Worm (Caenorhabditis elegans) whole organism, young adult: ENCODE measurements around the gene srx-93.

Experiments used
- B0019.2 ChIP-seq: fragments of 200-800 bp; sonication (Bioruptor generic); conservative IDR thresholded peaks from 2 replicates; pipeline ENCODE4 v1.3.6; 2022; ENCODE audit warnings: missing genetic modification reagents, missing genetic modification characterization, missing compliant biosample characterization
- B0035.1 ChIP-seq: sonication (generic microtip); optimal IDR thresholded peaks from 2 replicates; lab custom pipeline; 2016; ENCODE audit warnings: missing genetic modification characterization, mild to moderate bottlenecking, missing compliant biosample characterization, missing genotype, missing genetic modification reagents
- B0336.3 ChIP-seq: fragments of 200-800 bp; sonication (Bioruptor generic); IDR thresholded peaks from 2 replicates; pipeline ENCODE4 v1.3.6; 2022; ENCODE audit warnings: missing genetic modification characterization, missing compliant biosample characterization
- C17E4.6 ChIP-seq: fragments of 200-800 bp; sonication (Bioruptor generic); IDR thresholded peaks from 2 replicates; pipeline ENCODE4 v1.3.6; 2022; ENCODE audit warnings: missing genetic modification reagents, missing genetic modification characterization, missing compliant biosample characterization
- D2030.7 ChIP-seq: fragments of 200-800 bp; sonication (Bioruptor generic); IDR thresholded peaks from 2 replicates; pipeline ENCODE4 v1.3.6; 2022; ENCODE audit warnings: missing genetic modification reagents, missing genetic modification characterization, missing compliant biosample characterization
- F33H1.4 ChIP-seq: fragments of 200-800 bp; sonication (Bioruptor generic); IDR thresholded peaks from 2 replicates; pipeline ENCODE4 v1.3.6; 2022; ENCODE audit warnings: missing genetic modification reagents, missing genetic modification characterization, missing compliant biosample characterization
- F39B2.1 ChIP-seq: fragments of 200-800 bp; sonication (Bioruptor generic); IDR thresholded peaks from 2 replicates; pipeline ENCODE4 v1.3.6; 2022; ENCODE audit warnings: missing genetic modification reagents, missing genetic modification characterization, missing compliant biosample characterization
- F57A8.1 ChIP-seq: fragments of 200-800 bp; sonication (Bioruptor generic); optimal IDR thresholded peaks from 2 replicates; lab custom pipeline; 2018; ENCODE audit warnings: mild to moderate bottlenecking, missing genetic modification characterization, moderate library complexity, missing compliant biosample characterization
- Y53F4B.3 ChIP-seq: fragments of 200-800 bp; sonication (Bioruptor generic); IDR thresholded peaks from 2 replicates; pipeline ENCODE4 v1.3.6; 2022; ENCODE audit warnings: missing genetic modification reagents, missing genetic modification characterization, missing compliant biosample characterization
- Y53G8AR.9 ChIP-seq: fragments of 200-800 bp; sonication (Bioruptor generic); conservative IDR thresholded peaks from 2 replicates; pipeline ENCODE4 v1.3.6; 2022; ENCODE audit warnings: missing genetic modification reagents, missing genetic modification characterization, missing compliant biosample characterization
- Y95B8A.8 ChIP-seq: fragments of 200-800 bp; sonication (Bioruptor generic); IDR thresholded peaks from 2 replicates; pipeline ENCODE4 v1.3.6; 2022; ENCODE audit warnings: missing genetic modification reagents, missing genetic modification characterization, missing compliant biosample characterization
- attf-3 ChIP-seq: fragments of 200-800 bp; sonication (Bioruptor generic); conservative IDR thresholded peaks from 2 replicates; pipeline ENCODE4 v1.3.6; 2022; ENCODE audit warnings: missing genetic modification reagents, missing genetic modification characterization, missing compliant biosample characterization
- attf-6 ChIP-seq: fragments of 200-800 bp; sonication (Bioruptor generic); IDR thresholded peaks from 2 replicates; pipeline ENCODE4 v1.3.6; 2022; ENCODE audit warnings: missing genetic modification reagents, missing genetic modification characterization, missing compliant biosample characterization
- ccch-3 ChIP-seq: fragments of 200-800 bp; sonication (Bioruptor generic); optimal IDR thresholded peaks from 2 replicates; lab custom pipeline; 2018; ENCODE audit warnings: mild to moderate bottlenecking, missing genetic modification characterization, missing compliant biosample characterization
- ceh-100 ChIP-seq: fragments of 200-800 bp; sonication (Bioruptor generic); IDR thresholded peaks from 2 replicates; pipeline ENCODE4 v1.3.6; 2022; ENCODE audit warnings: missing genetic modification reagents, missing genetic modification characterization, missing compliant biosample characterization
- ceh-27 ChIP-seq: fragments of 200-800 bp; sonication (Bioruptor generic); optimal IDR thresholded peaks from 2 replicates; lab custom pipeline; 2018; ENCODE audit warnings: mild to moderate bottlenecking, missing genetic modification characterization, moderate library complexity, missing compliant biosample characterization
- ceh-58 ChIP-seq: fragments of 200-800 bp; sonication (Bioruptor generic); IDR thresholded peaks from 2 replicates; pipeline ENCODE4 v1.3.6; 2022; ENCODE audit warnings: missing genetic modification characterization, missing compliant biosample characterization
- ceh-79 ChIP-seq: sonication (generic microtip); optimal IDR thresholded peaks from 2 replicates; lab custom pipeline; 2017; ENCODE audit warnings: mild to moderate bottlenecking, missing genetic modification characterization, missing compliant biosample characterization
- ceh-91 ChIP-seq: fragments of 200-800 bp; sonication (Bioruptor generic); IDR thresholded peaks from 2 replicates; pipeline ENCODE4 v1.3.6; 2022; ENCODE audit warnings: missing genetic modification reagents, missing genetic modification characterization, missing compliant biosample characterization
- die-1 ChIP-seq: sonication (generic microtip); optimal IDR thresholded peaks from 2 replicates; lab custom pipeline; 2016; ENCODE audit warnings: missing genotype, mild to moderate bottlenecking, missing genetic modification characterization, missing compliant biosample characterization
- efl-1 ChIP-seq: fragments of 150-350 bp; optimal IDR thresholded peaks from 2 replicates; lab custom pipeline; 2014; ENCODE audit warnings: missing biosample characterization, missing genetic modification reagents, missing genetic modification characterization
- egrh-3 ChIP-seq: fragments of 200-800 bp; sonication (Bioruptor generic); IDR thresholded peaks from 2 replicates; pipeline ENCODE4 v1.3.6; 2022; ENCODE audit warnings: missing genetic modification reagents, missing genetic modification characterization, missing compliant biosample characterization
- hlh-26 ChIP-seq: fragments of 200-800 bp; sonication (Bioruptor generic); conservative IDR thresholded peaks from 2 replicates; pipeline ENCODE4 v1.3.6; 2022; ENCODE audit warnings: missing genetic modification reagents, missing genetic modification characterization, missing compliant biosample characterization
- hmg-20 ChIP-seq: fragments of 200-800 bp; sonication (Bioruptor generic); IDR thresholded peaks from 2 replicates; pipeline ENCODE4 v1.3.6; 2022; ENCODE audit warnings: missing genetic modification reagents, missing genetic modification characterization, missing compliant biosample characterization
- mel-28 ChIP-seq: sonication (generic microtip); optimal IDR thresholded peaks from 2 replicates; lab custom pipeline; 2016; ENCODE audit warnings: borderline replicate concordance, mild to moderate bottlenecking, missing genetic modification characterization, missing compliant biosample characterization
- nfya-1 ChIP-seq: sonication (generic microtip); optimal IDR thresholded peaks from 2 replicates; lab custom pipeline; 2017; ENCODE audit warnings: antibody characterized with exemption, missing compliant biosample characterization, missing genetic modification characterization, borderline replicate concordance; ENCODE audit not compliant: insufficient read depth
- nfya-2 ChIP-seq: fragments of 200-800 bp; sonication (Bioruptor generic); IDR thresholded peaks from 2 replicates; pipeline ENCODE4 v1.3.6; 2022; ENCODE audit warnings: missing genetic modification reagents, missing genetic modification characterization, missing compliant biosample characterization
- nfyb-1 ChIP-seq: fragments of 200-800 bp; sonication (Bioruptor generic); IDR thresholded peaks from 2 replicates; pipeline ENCODE4 v1.3.6; 2022; ENCODE audit warnings: missing genetic modification reagents, missing genetic modification characterization, missing compliant biosample characterization
- pha-4 ChIP-seq: fragments of 150-350 bp; sonication (generic microtip); optimal IDR thresholded peaks from 2 replicates; lab custom pipeline; 2014; ENCODE audit warnings: missing biosample characterization, missing genetic modification reagents, missing genetic modification characterization
- rcor-1 ChIP-seq: fragments of 200-800 bp; sonication (Bioruptor generic); IDR thresholded peaks from 2 replicates; pipeline ENCODE4 v1.3.6; 2022; ENCODE audit warnings: missing genetic modification reagents, missing genetic modification characterization, missing compliant biosample characterization
- rec-8 ChIP-seq, 2 experiments: sonication (generic microtip); optimal IDR thresholded peaks; 2 replicates each; lab custom pipeline; 2016; ENCODE audit warnings: mild to moderate bottlenecking in 2 of 2, missing genetic modification characterization in 2 of 2, missing genetic modification reagents in 2 of 2, missing genotype in 2 of 2, missing biosample characterization in 1 of 2, missing compliant biosample characterization in 1 of 2, moderate library complexity in 1 of 2
- repo-1 ChIP-seq: sonication (generic microtip); optimal IDR thresholded peaks from 2 replicates; lab custom pipeline; 2017; ENCODE audit warnings: mild to moderate bottlenecking, missing genetic modification characterization, missing compliant biosample characterization
- rpc-1 ChIP-seq, 2 experiments: fragments of 150-350 bp in 1 of 2; sonication (generic microtip) in 1 of 2; optimal IDR thresholded peaks; 2 replicates each; lab custom pipeline; 2014 to 2018; ENCODE audit warnings: missing biosample characterization in 1 of 2, missing genetic modification characterization in 1 of 2, missing genetic modification reagents in 1 of 2, missing genotype in 1 of 2
- snpc-1.1 ChIP-seq: sonication (generic microtip); optimal IDR thresholded peaks from 2 replicates; lab custom pipeline; 2017; ENCODE audit warnings: missing genetic modification characterization, mild to moderate bottlenecking, missing compliant biosample characterization, antibody characterized with exemption, moderate library complexity, missing genotype, missing genetic modification reagents; ENCODE audit not compliant: insufficient read depth
- snpc-1.3 ChIP-seq: sonication (generic microtip); optimal IDR thresholded peaks from 2 replicates; lab custom pipeline; 2017; ENCODE audit warnings: missing genetic modification characterization, mild to moderate bottlenecking, missing compliant biosample characterization, antibody characterized with exemption, moderate library complexity, missing genotype, missing genetic modification reagents; ENCODE audit not compliant: insufficient read depth
- snpc-4 ChIP-seq, 5 experiments: fragments of 150-350 bp in 1 of 5; sonication (generic microtip) in 4 of 5; optimal IDR thresholded peaks; 2 replicates each; lab custom pipeline; 2014 to 2018; ENCODE audit warnings: missing genetic modification characterization in 5 of 5, missing biosample characterization in 3 of 5, antibody characterized with exemption in 2 of 5, mild to moderate bottlenecking in 2 of 5, missing compliant biosample characterization in 2 of 5, missing genotype in 2 of 5, moderate library complexity in 2 of 5, missing genetic modification reagents in 1 of 5
- zfh-2 ChIP-seq: fragments of 200-800 bp; sonication (Bioruptor generic); conservative IDR thresholded peaks from 2 replicates; pipeline ENCODE4 v1.3.6; 2022; ENCODE audit warnings: missing genetic modification reagents, missing genetic modification characterization, missing compliant biosample characterization
- zim-3 ChIP-seq: sonication (generic microtip); optimal IDR thresholded peaks from 2 replicates; lab custom pipeline; 2017; ENCODE audit warnings: mild to moderate bottlenecking, missing genetic modification characterization, moderate library complexity, missing compliant biosample characterization
- ztf-22 ChIP-seq: fragments of 200-800 bp; sonication (Bioruptor generic); optimal IDR thresholded peaks from 2 replicates; lab custom pipeline; 2018; ENCODE audit warnings: mild to moderate bottlenecking, missing genetic modification characterization, moderate library complexity, missing compliant biosample characterization
- ztf-28 ChIP-seq: fragments of 200-800 bp; sonication (Bioruptor generic); IDR thresholded peaks from 2 replicates; pipeline ENCODE4 v1.3.6; 2022; ENCODE audit warnings: missing genetic modification reagents, missing genetic modification characterization, missing compliant biosample characterization

Gene srx-93

ce11 chrV:3585011-3585410 is 35.5 kb downstream of the srx-93 start (continued):
- TF ChIP-seq snpc-1.1 (tag; lab: Kevin White, UChicago): peak; percentile 80
- TF ChIP-seq F57A8.1 (GFP tag; lab: Kevin White, UChicago): no peak
- TF ChIP-seq rpc-1 (optimal IDR thresholded peaks at IDR 0.05; lab: Kevin White, UChicago): no peak
- TF ChIP-seq rpc-1 (tag; optimal IDR thresholded peaks at IDR 0.05; lab: Kevin White, UChicago): peak; percentile 15
- no peak for TF ChIP-seq ztf-28 (GFP tag; lab: Robert Waterston, UW)
- TF ChIP-seq hmg-20 (GFP tag; lab: Robert Waterston, UW): 0 out of 2 replicates have a peak, but pooled peaks have one; percentile 11
- TF ChIP-seq ccch-3 (GFP tag; lab: Kevin White, UChicago): no peak
- TF ChIP-seq repo-1 (tag; lab: Kevin White, UChicago): no peak
- TF ChIP-seq ceh-58 (GFP tag; lab: Robert Waterston, UW): no peak
- 0 out of 2 replicates have a peak, but pooled peaks have one; percentile 34 for TF ChIP-seq F39B2.1 (GFP tag; lab: Robert Waterston, UW)

- TF ChIP-seq Y53G8AR.9 (GFP tag; lab: Robert Waterston, UW) (no peak), snpc-4 (GFP tag; optimal IDR thresholded peaks at IDR 0.05; lab: Kevin White, UChicago) (no peak), snpc-4 (tag; optimal IDR thresholded peaks at IDR 0.05; lab: Kevin White, UChicago) (no peak), egrh-3 (GFP tag; lab: Robert Waterston, UW) (no peak), mel-28 (tag; lab: Kevin White, UChicago) (no peak), ceh-58 (GFP tag; lab: Robert Waterston, UW) (no peak), B0035.1 (tag; lab: Kevin White, UChicago) (no peak), hmg-20 (GFP tag; lab: Robert Waterston, UW) (no peak), nfya-1 (no peak), Y53F4B.3 (GFP tag; lab: Robert Waterston, UW) (no peak), ceh-100 (no peak), Y95B8A.8 (no peak), ceh-27 (GFP tag; lab: Kevin White, UChicago) (no peak), B0336.3 (no peak)
- TF ChIP-seq, all 124 proteins: peak for 0
Measured at ce11 chrV:3583622-3584021, 36.9 kb downstream of the srx-93 start.

ce11 chrV:3582671-3583070 is 37.8 kb downstream of the srx-93 start:
- TF ChIP-seq ceh-79: no peak
- TF ChIP-seq Y53F4B.3 (GFP tag; lab: Robert Waterston, UW): no peak
- TF ChIP-seq die-1 (tag; lab: Kevin White, UChicago): no peak
- TF ChIP-seq ceh-91 (GFP tag; lab: Robert Waterston, UW): no peak
- no peak for TF ChIP-seq hlh-26 (GFP tag; lab: Robert Waterston, UW)
- TF ChIP-seq efl-1 (GFP tag; lab: Kevin White, UChicago): no peak
- no peak for TF ChIP-seq B0019.2 (GFP tag; lab: Robert Waterston, UW)
- TF ChIP-seq zfh-2 (GFP tag; lab: Robert Waterston, UW): peak; percentile 59; the same call in 1 of the 2 replicates
- TF ChIP-seq, all 124 proteins: peak for 1

- TF ChIP-seq Y95B8A.8 (no peak), attf-3 (0 out of 2 replicates have a peak, but pooled peaks have one; percentile 13), attf-6 (GFP tag; lab: Robert Waterston, UW) (0 out of 2 replicates have a peak, but pooled peaks have one; percentile 13), pha-4 (tag; lab: Kevin White, UChicago) (no peak), rcor-1 (GFP tag; lab: Robert Waterston, UW) (peak; percentile 45), D2030.7 (GFP tag; lab: Robert Waterston, UW) (peak; percentile 60), C17E4.6 (GFP tag; lab: Robert Waterston, UW) (no peak), nfyb-1 (GFP tag; lab: Robert Waterston, UW) (no peak), snpc-1.3 (tag; lab: Kevin White, UChicago) (peak; percentile 31), nfya-2 (GFP tag; lab: Robert Waterston, UW) (0 out of 2 replicates have a peak, but pooled peaks have one; percentile 25), Y53F4B.3 (GFP tag; lab: Robert Waterston, UW) (peak; percentile 28; the same call in 1 of the 2 replicates), die-1 (tag; lab: Kevin White, UChicago) (peak; percentile 54), rec-8 (tag; optimal IDR thresholded peaks at IDR 0.05; lab: Kevin White, UChicago) (peak in 1 of 2 experiments; percentile 35), snpc-4 (GFP tag; optimal IDR thresholded peaks at IDR 0.05; lab: Kevin White, UChicago) (peak; percentile 0), snpc-4 (tag; optimal IDR thresholded peaks at IDR 0.05; lab: Kevin White, UChicago) (peak in 2 of 4 experiments; percentile 4 to 14), F33H1.4 (0 out of 2 replicates have a peak, but pooled peaks have one; percentile 13), zim-3 (tag; lab: Kevin White, UChicago) (no peak), ztf-22 (GFP tag; lab: Kevin White, UChicago) (no peak)
Measured at ce11 chrV:3582086-3582485, 38.4 kb downstream of the srx-93 start.
